Worm (Caenorhabditis elegans): ENCODE data around the gene F43G6.16.
A peak's percentile ranks its signal among the peaks of the same experiment; 100 is the strongest.

The F43G6.16 gene

ce11 chrII:11777893-11778480 is 4.4 kb downstream of the F43G6.16 start, which contains the start of the genes patr-1 and dna-2 (continued):
- TF ChIP-seq zag-1 (tag; optimal IDR thresholded peaks at IDR 0.05) = no peak
- TF ChIP-seq unc-62 (GFP tag; optimal IDR thresholded peaks at IDR 0.05) = no peak
- TF ChIP-seq nhr-237 (tag; optimal IDR thresholded peaks at IDR 0.05) = no peak
- no peak for TF ChIP-seq snpc-4 (tag; optimal IDR thresholded peaks at IDR 0.05)

- TF ChIP-seq zag-1 (tag; optimal IDR thresholded peaks at IDR 0.05) (no peak), dmd-4 (tag; optimal IDR thresholded peaks at IDR 0.05) (no peak), ztf-1 (GFP tag; conservative IDR thresholded peaks at IDR 0.05) (no peak), ceh-16 (tag; optimal IDR thresholded peaks at IDR 0.05) (no peak), crh-2 (tag; optimal IDR thresholded peaks at IDR 0.05) (no peak), aly-2 (tag; optimal IDR thresholded peaks at IDR 0.05) (no peak), sem-4 (tag; optimal IDR thresholded peaks at IDR 0.05) (no peak)
These were observed 8.2 kb downstream of the F43G6.16 start, which contains the start of gene F44E5.1 for ce11 chrII:11774218-11774617. TSS of gene F44E5.1 (minus strand) at chrII:11774559.

ce11 chrII:11772364-11772763 is 10.1 kb downstream of the F43G6.16 start, which contains the start of gene F44E5.15:
TSS of gene F44E5.15 (plus strand) at chrII:11772664.
- no peak for TF ChIP-seq sma-9 (GFP tag; optimal IDR thresholded peaks at IDR 0.05)
- no peak for TF ChIP-seq sma-9 (tag; optimal IDR thresholded peaks at IDR 0.05)

- no peak for TF ChIP-seq elt-3 (tag; optimal IDR thresholded peaks at IDR 0.05)
These were observed 16.0 kb downstream of the F43G6.16 start, which contains the start of gene F44E5.2 for ce11 chrII:11766472-11766871. TSS of gene F44E5.2 (plus strand) at chrII:11766772.

ce11 chrII:11765506-11766152 is 16.8 kb downstream of the F43G6.16 start:
- TF ChIP-seq zag-1 (tag; optimal IDR thresholded peaks at IDR 0.05) = no peak
- no peak for TF ChIP-seq ztf-11 (tag; optimal IDR thresholded peaks at IDR 0.05)
- TF ChIP-seq fos-1 (tag; optimal IDR thresholded peaks at IDR 0.05) = no peak
- TF ChIP-seq nhr-129 (tag; optimal IDR thresholded peaks at IDR 0.05) = no peak
- TF ChIP-seq ztf-4 (tag; optimal IDR thresholded peaks at IDR 0.05) = no peak
- TF ChIP-seq nhr-21 (tag; optimal IDR thresholded peaks at IDR 0.05) = no peak
- TF ChIP-seq nhr-25 (tag; optimal IDR thresholded peaks at IDR 0.05) = no peak
- TF ChIP-seq elt-3 (tag; optimal IDR thresholded peaks at IDR 0.05) = no peak
- TF ChIP-seq ztf-1 (GFP tag; conservative IDR thresholded peaks at IDR 0.05) = no peak
- no peak for TF ChIP-seq lsy-2 (tag; optimal IDR thresholded peaks at IDR 0.05)
- TF ChIP-seq ZK546.5 (tag; optimal IDR thresholded peaks at IDR 0.05) = no peak
- TF ChIP-seq sem-4 (tag; optimal IDR thresholded peaks at IDR 0.05) = no peak
- TF ChIP-seq lin-39 (tag; optimal IDR thresholded peaks at IDR 0.05) = no peak
- TF ChIP-seq sma-3 (GFP tag; optimal IDR thresholded peaks at IDR 0.05) = no peak
- no peak for TF ChIP-seq nhr-23 (tag; optimal IDR thresholded peaks at IDR 0.05)
- no peak for TF ChIP-seq C34F6.9 (tag; optimal IDR thresholded peaks at IDR 0.05)

ce11 chrII:11761806-11762512 is 20.5 kb downstream of the F43G6.16 start:
- TF ChIP-seq ztf-1 (GFP tag; conservative IDR thresholded peaks at IDR 0.05) = 0 out of 2 replicates have a peak, but pooled peaks have one; percentile 51
- no peak for TF ChIP-seq dmd-4 (tag; optimal IDR thresholded peaks at IDR 0.05)
- TF ChIP-seq peb-1 (tag; optimal IDR thresholded peaks at IDR 0.05) = no peak
- TF ChIP-seq skn-1 (tag; optimal IDR thresholded peaks at IDR 0.05) = peak; percentile 89
- TF ChIP-seq nhr-23 (tag; optimal IDR thresholded peaks at IDR 0.05) = no peak
- no peak for TF ChIP-seq ztf-11 (tag; optimal IDR thresholded peaks at IDR 0.05)
- peak; percentile 69 for TF ChIP-seq unc-55 (GFP tag; optimal IDR thresholded peaks at IDR 0.05)
- no peak for TF ChIP-seq alr-1 (tag; optimal IDR thresholded peaks at IDR 0.05)
- TF ChIP-seq sem-4 (tag; optimal IDR thresholded peaks at IDR 0.05) = peak; percentile 89
- TF ChIP-seq zag-1 (tag; optimal IDR thresholded peaks at IDR 0.05) = no peak
- TF ChIP-seq F13H6.1 (tag; optimal IDR thresholded peaks at IDR 0.05) = no peak
- TF ChIP-seq nhr-11 (tag; optimal IDR thresholded peaks at IDR 0.05) = no peak
- TF ChIP-seq ZK546.5 (tag; optimal IDR thresholded peaks at IDR 0.05) = no peak
- TF ChIP-seq ztf-4 (tag; optimal IDR thresholded peaks at IDR 0.05) = peak; percentile 93
- no peak for TF ChIP-seq ceh-16 (tag; optimal IDR thresholded peaks at IDR 0.05)
- TF ChIP-seq nhr-77 (tag; optimal IDR thresholded peaks at IDR 0.05) = no peak
- TF ChIP-seq lin-11 (tag; optimal IDR thresholded peaks at IDR 0.05) = no peak
- no peak for TF ChIP-seq nhr-25 (tag; optimal IDR thresholded peaks at IDR 0.05)
- no peak for TF ChIP-seq blmp-1 (tag; optimal IDR thresholded peaks at IDR 0.05; ENCODE audit: insufficient read depth)
- no peak for TF ChIP-seq sma-9 (GFP tag; optimal IDR thresholded peaks at IDR 0.05)
- TF ChIP-seq sma-9 (tag; optimal IDR thresholded peaks at IDR 0.05) = no peak
- TF ChIP-seq mab-5 (tag; optimal IDR thresholded peaks at IDR 0.05) = no peak
- peak in 1 of 2 experiments; percentile 89 for TF ChIP-seq lsy-2 (tag; optimal IDR thresholded peaks at IDR 0.05)
- TF ChIP-seq lin-13 (GFP tag; optimal IDR thresholded peaks at IDR 0.05) = peak; percentile 82
- TF ChIP-seq nhr-6 (tag; optimal IDR thresholded peaks at IDR 0.05) = no peak
- TF ChIP-seq snpc-4 (tag; optimal IDR thresholded peaks at IDR 0.05) = peak; percentile 62
- TF ChIP-seq ceh-82 (tag; optimal IDR thresholded peaks at IDR 0.05) = no peak
- peak; percentile 53 for TF ChIP-seq nhr-12 (tag; optimal IDR thresholded peaks at IDR 0.05)
- no peak for TF ChIP-seq nhr-129 (tag; optimal IDR thresholded peaks at IDR 0.05)

Data from whole organism, L2 larva.